Fruit fly (Drosophila melanogaster): ENCODE measurements around the gene CG31251.

DNA sequence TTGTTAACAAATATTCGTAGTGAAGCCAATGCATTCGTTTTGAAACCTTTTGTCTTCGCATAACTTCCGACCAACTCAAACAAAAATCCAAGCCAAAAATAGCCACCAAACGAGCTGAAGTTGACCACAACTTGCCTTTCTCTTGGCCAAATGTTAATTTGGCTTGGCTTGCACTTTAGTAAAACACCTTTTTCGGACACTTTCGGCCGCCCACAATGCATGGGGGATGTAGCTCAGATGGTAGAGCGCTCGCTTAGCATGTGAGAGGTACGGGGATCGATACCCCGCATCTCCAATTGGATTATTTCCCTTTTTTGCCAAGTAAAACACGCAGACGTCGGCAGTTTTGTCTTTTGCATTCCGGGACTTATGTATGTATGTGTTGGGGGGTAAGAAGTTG lies 27.8 kb downstream of the CG31251 start:
- TF ChIP-seq EcR (GFP tag; optimal IDR thresholded peaks at IDR 0.05) (no peak), CG9948 (tag; optimal IDR thresholded peaks at IDR 0.05) (no peak), CG13204 (GFP tag; optimal IDR thresholded peaks at IDR 0.05) (no peak), CG8159 (tag; optimal IDR thresholded peaks at IDR 0.05) (no peak), Pif1B (GFP tag; optimal IDR thresholded peaks at IDR 0.05) (no peak), CG15710 (tag; optimal IDR thresholded peaks at IDR 0.05) (no peak), rn (GFP tag; IDR thresholded peaks at IDR 0.05) (no peak), CG34367 (tag; optimal IDR thresholded peaks at IDR 0.05) (no peak), Snoo (tag; optimal IDR thresholded peaks at IDR 0.05) (no peak), Ets98B (GFP tag; IDR thresholded peaks at IDR 0.05) (no peak), CG17806 (tag; optimal IDR thresholded peaks at IDR 0.05) (no peak)
